Worm (Caenorhabditis elegans) whole organism, late embryonic: Measurements from ENCODE around the gene R13A1.5.

Experiments used
- K02D7.2 ChIP-seq: sonication (generic microtip); optimal IDR thresholded peaks from 2 replicates; lab custom pipeline; 2017; ENCODE audit warnings: mild to moderate bottlenecking, missing genetic modification characterization, missing compliant biosample characterization
- ahr-1 ChIP-seq: sonication (generic microtip); optimal IDR thresholded peaks from 2 replicates; lab custom pipeline; 2016; ENCODE audit warnings: missing genetic modification characterization, missing compliant biosample characterization
- ama-1 ChIP-seq: fragments of 150-350 bp; optimal IDR thresholded peaks from 2 replicates; lab custom pipeline; 2014
- dve-1 ChIP-seq: sonication (generic microtip); optimal IDR thresholded peaks from 2 replicates; lab custom pipeline; 2017; ENCODE audit warnings: antibody characterized with exemption, mild to moderate bottlenecking, missing genetic modification characterization, missing compliant biosample characterization
- elt-2 ChIP-seq: sonication (generic microtip); optimal IDR thresholded peaks from 2 replicates; lab custom pipeline; 2016; ENCODE audit warnings: missing genetic modification reagents, missing genetic modification characterization, missing compliant biosample characterization
- hlh-13 ChIP-seq: fragments of 200-800 bp; sonication (Bioruptor generic); optimal IDR thresholded peaks from 2 replicates; lab custom pipeline; 2018; ENCODE audit warnings: mild to moderate bottlenecking, missing genetic modification characterization, missing compliant biosample characterization
- pha-4 ChIP-seq: fragments of 150-350 bp; optimal IDR thresholded peaks from 2 replicates; lab custom pipeline; 2018; ENCODE audit warnings: missing biosample characterization, missing genetic modification reagents, missing genetic modification characterization
- pqm-1 ChIP-seq: sonication (generic microtip); optimal IDR thresholded peaks from 2 replicates; lab custom pipeline; 2016; ENCODE audit warnings: missing genetic modification characterization, missing compliant biosample characterization
- ref-2 ChIP-seq: sonication (generic microtip); optimal IDR thresholded peaks from 2 replicates; lab custom pipeline; 2016; ENCODE audit warnings: missing genetic modification characterization, missing compliant biosample characterization
- sox-4 ChIP-seq: sonication (generic microtip); optimal IDR thresholded peaks from 2 replicates; lab custom pipeline; 2017; ENCODE audit warnings: mild to moderate bottlenecking, missing genetic modification characterization, inconsistent platforms, missing compliant biosample characterization
- tbx-2 ChIP-seq: sonication (generic microtip); optimal IDR thresholded peaks from 2 replicates; lab custom pipeline; 2016; ENCODE audit warnings: missing genetic modification characterization, missing compliant biosample characterization
- unc-3 ChIP-seq, 2 experiments: fragments of 200-800 bp in 1 of 2; sonication (Bioruptor generic) in 1 of 2; sonication (generic microtip) in 1 of 2; conservative IDR thresholded peaks in 1 of 2; optimal IDR thresholded peaks in 1 of 2; 2 replicates each; pipeline versions ENCODE4 v1.3.6 to Lab custom; 2016 to 2022; ENCODE audit warnings: missing compliant biosample characterization in 2 of 2, missing genetic modification characterization in 2 of 2, missing genetic modification reagents in 1 of 2

- TF ChIP-seq dve-1 (tag; lab: Kevin White, UChicago) (no peak), ama-1 (no peak), hlh-13 (no peak), pha-4 (no peak), sox-4 (tag; lab: Kevin White, UChicago) (no peak), K02D7.2 (tag; lab: Kevin White, UChicago) (no peak), ref-2 (tag; lab: Kevin White, UChicago) (no peak), elt-2 (tag; lab: Kevin White, UChicago) (no peak), ahr-1 (tag; lab: Kevin White, UChicago) (no peak), unc-3 (GFP tag; conservative IDR thresholded peaks at IDR 0.05; lab: Robert Waterston, UW) (no peak), unc-3 (tag; optimal IDR thresholded peaks at IDR 0.05; lab: Kevin White, UChicago) (no peak), pqm-1 (tag; lab: Kevin White, UChicago) (no peak), tbx-2 (tag; lab: Kevin White, UChicago) (no peak)
These were observed 32.1 kb downstream of the R13A1.5 start for ce11 chrIV:7159586-7159985.
